Worm (Caenorhabditis elegans) whole organism, L4 larva: ENCODE data around the gene F32H5.4.

Source experiments
- T26A8.4 ChIP-seq: fragments of 200-800 bp; sonication (Bioruptor generic); IDR thresholded peaks from 2 replicates; pipeline ENCODE4 v1.3.6; 2022; ENCODE audit warnings: missing genetic modification characterization, missing compliant biosample characterization
- mxl-2 ChIP-seq: fragments of 200-800 bp; sonication (Bioruptor generic); conservative IDR thresholded peaks from 2 replicates; pipeline ENCODE4 v1.3.6; 2022; ENCODE audit warnings: missing genetic modification reagents, missing genetic modification characterization, missing compliant biosample characterization

DNA sequence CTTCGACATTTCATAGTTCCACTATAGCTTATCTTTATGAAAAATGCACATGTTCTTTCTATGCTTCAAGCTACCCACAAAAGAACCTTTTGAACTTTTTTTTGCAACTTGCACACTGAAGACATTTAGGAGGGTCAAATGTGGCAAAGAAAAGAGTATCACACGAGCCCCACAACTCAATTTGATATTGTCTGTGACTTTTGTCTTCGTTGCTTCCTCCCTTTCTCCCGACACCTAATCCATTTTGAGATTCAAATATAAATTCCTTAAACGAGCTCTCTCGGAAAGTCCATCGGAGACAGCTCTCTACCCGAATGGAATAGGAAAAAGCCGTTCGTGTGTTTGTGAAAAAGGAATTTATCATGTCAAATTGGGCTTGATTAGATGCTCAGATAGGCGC, 10.1 kb upstream of the F32H5.4 start:
- TF ChIP-seq mxl-2 (GFP tag; lab: Robert Waterston, UW), result no peak
- TF ChIP-seq T26A8.4, result no peak
